Worm (Caenorhabditis elegans) whole organism, midembryonic: Measurements from ENCODE around the gene F22E5.9.

Experiments
- T22C8.4 ChIP-seq: fragments of 200-800 bp; sonication (Bioruptor generic); IDR thresholded peaks from 2 replicates; pipeline ENCODE4 v1.3.6; 2022; ENCODE audit warnings: missing genetic modification characterization, missing compliant biosample characterization
- cog-1 ChIP-seq: sonication (generic microtip); optimal IDR thresholded peaks from 2 replicates; lab custom pipeline; 2016; ENCODE audit warnings: missing genetic modification characterization, missing compliant biosample characterization
- flt-1 ChIP-seq: fragments of 200-800 bp; sonication (Bioruptor generic); IDR thresholded peaks from 2 replicates; pipeline ENCODE4 v1.3.6; 2022; ENCODE audit warnings: missing genetic modification characterization, missing compliant biosample characterization
- klf-2 ChIP-seq: fragments of 200-800 bp; sonication (Bioruptor generic); conservative IDR thresholded peaks from 2 replicates; pipeline ENCODE4 v1.3.6; 2022; ENCODE audit warnings: missing genetic modification reagents, missing genetic modification characterization, missing compliant biosample characterization
- med-1 ChIP-seq: sonication (generic microtip); optimal IDR thresholded peaks from 2 replicates; lab custom pipeline; 2017; ENCODE audit warnings: missing genetic modification characterization, mild to moderate bottlenecking, missing compliant biosample characterization, antibody characterized with exemption, missing genetic modification reagents; ENCODE audit not compliant: insufficient read depth
- tab-1 ChIP-seq: fragments of 200-800 bp; sonication (Bioruptor generic); IDR thresholded peaks from 2 replicates; pipeline ENCODE4 v1.3.6; 2022; ENCODE audit warnings: missing genetic modification characterization, missing compliant biosample characterization
- ztf-29 ChIP-seq: fragments of 200-800 bp; sonication (Bioruptor generic); IDR thresholded peaks from 2 replicates; pipeline ENCODE4 v1.3.6; 2022; ENCODE audit warnings: missing genetic modification reagents, missing genetic modification characterization, missing compliant biosample characterization

ce11 chrII:2629270-2629669 is 8.9 kb upstream of the F22E5.9 start, which contains the start of gene sri-37:
- no peak for TF ChIP-seq T22C8.4 (GFP tag; lab: Robert Waterston, UW)
- TF ChIP-seq cog-1 (tag; lab: Kevin White, UChicago), result no peak
- no peak for TF ChIP-seq ztf-29 (GFP tag; lab: Robert Waterston, UW)
- TF ChIP-seq flt-1 (GFP tag; lab: Robert Waterston, UW), result no peak
- no peak for TF ChIP-seq med-1
- TF ChIP-seq tab-1 (GFP tag; lab: Robert Waterston, UW), result no peak
- TF ChIP-seq klf-2, result no peak
